Worm (Caenorhabditis elegans) whole organism, L4/young adult: ENCODE results near the gene W06G6.11.

ENCODE experiments used
- W03F9.2 ChIP-seq: fragments of 150-350 bp; optimal IDR thresholded peaks from 2 replicates; lab custom pipeline; 2014; ENCODE audit warnings: missing biosample characterization, missing genetic modification characterization
- dao-5 ChIP-seq: sonication (generic microtip); optimal IDR thresholded peaks from 2 replicates; lab custom pipeline; 2016; ENCODE audit warnings: missing genotype, missing genetic modification characterization, moderate library complexity, missing compliant biosample characterization

ce11 chrV:16600623-16601022 is 48.5 kb downstream of the W06G6.11 start, which contains the start of gene T03E6.9:
- TF ChIP-seq dao-5 (tag; lab: Kevin White, UChicago) (no peak), W03F9.2 (tag; lab: Kevin White, UChicago) (no peak)
